Fruit fly (Drosophila melanogaster) whole organism, embryonic: ENCODE data around the gene Dpm3.

Source experiments
- Bdp1 ChIP-seq: fragments of 200-800 bp; sonication (Bioruptor generic); optimal IDR thresholded peaks from 3 replicates; lab custom pipeline; 2016; ENCODE audit warnings: missing biosample characterization, missing genetic modification characterization
- CG14965 ChIP-seq: fragments of 200-800 bp; sonication (Bioruptor generic); optimal IDR thresholded peaks from 2 replicates; lab custom pipeline; 2016; ENCODE audit warnings: missing biosample characterization, missing genetic modification characterization, borderline replicate concordance
- CG15269 ChIP-seq: fragments of 200-800 bp; sonication (Bioruptor generic); optimal IDR thresholded peaks from 2 replicates; lab custom pipeline; 2018; ENCODE audit warnings: missing biosample characterization, mild to moderate bottlenecking, missing genetic modification characterization, moderate library complexity
- CG17359 ChIP-seq: fragments of 200-800 bp; sonication (Bioruptor generic); optimal IDR thresholded peaks from 3 replicates; lab custom pipeline; 2018; ENCODE audit warnings: missing biosample characterization, mild to moderate bottlenecking, missing genetic modification characterization, moderate library complexity
- CG1792 ChIP-seq: fragments of 200-800 bp; sonication (Bioruptor generic); optimal IDR thresholded peaks from 2 replicates; lab custom pipeline; 2016; ENCODE audit warnings: missing biosample characterization, missing genetic modification characterization
- CG2712 ChIP-seq: fragments of 200-800 bp; optimal IDR thresholded peaks from 3 replicates; lab custom pipeline; 2019; ENCODE audit warnings: missing biosample characterization, mild to moderate bottlenecking, missing genetic modification characterization, moderate library complexity
- CG3065 ChIP-seq: fragments of 200-800 bp; sonication (Bioruptor generic); optimal IDR thresholded peaks from 2 replicates; lab custom pipeline; 2016; ENCODE audit warnings: missing biosample characterization, missing genetic modification characterization
- CG43689 ChIP-seq: fragments of 200-800 bp; sonication (Bioruptor generic); IDR thresholded peaks from 2 replicates; pipeline ENCODE4 v1.3.6; 2022; ENCODE audit warnings: missing biosample characterization, missing genetic modification characterization
- CG6765 ChIP-seq: fragments of 200-800 bp; sonication (Bioruptor generic); optimal IDR thresholded peaks from 3 replicates; lab custom pipeline; 2017; ENCODE audit warnings: missing biosample characterization, mild to moderate bottlenecking, missing genetic modification characterization
- CG7372 ChIP-seq: fragments of 200-800 bp; sonication (Bioruptor generic); IDR thresholded peaks from 2 replicates; pipeline ENCODE4 v1.3.6; 2022; ENCODE audit warnings: missing biosample characterization, missing genetic modification characterization
- CG9437 ChIP-seq: fragments of 200-800 bp; sonication (Bioruptor generic); optimal IDR thresholded peaks from 2 replicates; lab custom pipeline; 2018; ENCODE audit warnings: missing biosample characterization, mild to moderate bottlenecking, missing genetic modification characterization
- CG9609 ChIP-seq: fragments of 200-800 bp; sonication (Bioruptor generic); optimal IDR thresholded peaks from 3 replicates; lab custom pipeline; 2016; ENCODE audit warnings: missing biosample characterization, missing genetic modification characterization
- CoRest ChIP-seq: fragments of 200-800 bp; sonication (Bioruptor generic); optimal IDR thresholded peaks from 3 replicates; lab custom pipeline; 2018; ENCODE audit warnings: missing biosample characterization, mild to moderate bottlenecking, missing genetic modification characterization, moderate library complexity
- Dek ChIP-seq: fragments of 200-800 bp; sonication (Bioruptor generic); optimal IDR thresholded peaks from 3 replicates; lab custom pipeline; 2019; ENCODE audit warnings: missing biosample characterization, mild to moderate bottlenecking, missing genetic modification characterization, moderate library complexity
- Dp ChIP-seq: fragments of 200-800 bp; sonication (Bioruptor generic); optimal IDR thresholded peaks from 2 replicates; lab custom pipeline; 2018; ENCODE audit warnings: missing biosample characterization, mild to moderate bottlenecking, missing genetic modification characterization, moderate library complexity
- Ets65A ChIP-seq: fragments of 200-800 bp; sonication (Bioruptor generic); peaks from one replicate; lab custom pipeline; 2016; ENCODE audit warnings: missing biosample characterization, missing genetic modification characterization
- Gsc ChIP-seq: fragments of 200-800 bp; sonication (Bioruptor generic); IDR thresholded peaks from 2 replicates; pipeline ENCODE4 v1.3.6; 2022; ENCODE audit warnings: missing biosample characterization, missing genetic modification characterization
- HLH4C ChIP-seq: fragments of 200-800 bp; sonication (Bioruptor generic); IDR thresholded peaks from 3 replicates; pipeline ENCODE4 v1.3.6; 2022; ENCODE audit warnings: missing biosample characterization, missing genetic modification characterization; ENCODE audit not compliant: partially characterized antibody
- Hsf ChIP-seq: fragments of 200-800 bp; sonication (Bioruptor generic); optimal IDR thresholded peaks from 3 replicates; lab custom pipeline; 2016; ENCODE audit warnings: missing biosample characterization, missing genetic modification characterization
- Med ChIP-seq: fragments of 200-800 bp; sonication (Bioruptor generic); peaks from one replicate; lab custom pipeline; 2016; ENCODE audit warnings: missing biosample characterization, missing genetic modification characterization, mild to moderate bottlenecking, inconsistent platforms, moderate library complexity
- NK7.1 ChIP-seq: fragments of 200-800 bp; sonication (Bioruptor generic); optimal IDR thresholded peaks from 3 replicates; lab custom pipeline; 2016; ENCODE audit warnings: missing biosample characterization, missing genetic modification characterization
- Opbp ChIP-seq: fragments of 200-800 bp; sonication (Bioruptor generic); IDR thresholded peaks from 3 replicates; pipeline ENCODE4 v1.3.6; 2022; ENCODE audit warnings: missing biosample characterization, missing genetic modification characterization; ENCODE audit not compliant: partially characterized antibody
- Ravus ChIP-seq: fragments of 200-800 bp; sonication (Bioruptor generic); IDR thresholded peaks from 2 replicates; pipeline ENCODE4 v1.3.6; 2022; ENCODE audit warnings: missing biosample characterization, missing genetic modification characterization
- Spps ChIP-seq: fragments of 200-800 bp; sonication (Bioruptor generic); optimal IDR thresholded peaks from 2 replicates; lab custom pipeline; 2018; ENCODE audit warnings: missing biosample characterization, mild to moderate bottlenecking, missing genetic modification characterization
- Stat92E ChIP-seq, 3 experiments: fragments of >200 bp in 2 of 3; fragments of 200-800 bp in 1 of 3; sonication (Bioruptor generic) in 1 of 3; optimal IDR thresholded peaks; 2 replicates each; lab custom pipeline; 2017 to 2019; ENCODE audit warnings: missing biosample characterization in 3 of 3, missing genetic modification characterization in 3 of 3, mild to moderate bottlenecking in 1 of 3, moderate library complexity in 1 of 3
- abd-A ChIP-seq: fragments of 200-800 bp; sonication (Bioruptor generic); optimal IDR thresholded peaks from 3 replicates; lab custom pipeline; 2019; ENCODE audit warnings: missing biosample characterization, mild to moderate bottlenecking, missing genetic modification characterization, moderate library complexity
- eve ChIP-seq, 2 experiments: fragments of >200 bp; optimal IDR thresholded peaks; 2 replicates each; lab custom pipeline; 2017; ENCODE audit warnings: missing biosample characterization in 2 of 2, missing genetic modification characterization in 2 of 2
- gce ChIP-seq: fragments of 200-800 bp; sonication (Bioruptor generic); IDR thresholded peaks from 3 replicates; pipeline ENCODE4 v1.3.6; 2022; ENCODE audit warnings: missing biosample characterization, missing genetic modification characterization
- kay ChIP-seq: fragments of 200-800 bp; sonication (Bioruptor generic); optimal IDR thresholded peaks from 2 replicates; lab custom pipeline; 2016; ENCODE audit warnings: missing biosample characterization, missing genetic modification characterization
- mirr ChIP-seq: fragments of 200-800 bp; sonication (Bioruptor generic); optimal IDR thresholded peaks from 3 replicates; lab custom pipeline; 2018; ENCODE audit warnings: missing biosample characterization, mild to moderate bottlenecking, missing genetic modification characterization
- oc ChIP-seq: fragments of 200-800 bp; sonication (Bioruptor generic); optimal IDR thresholded peaks from 2 replicates; lab custom pipeline; 2018; ENCODE audit warnings: missing biosample characterization, mild to moderate bottlenecking, missing genetic modification characterization, moderate library complexity
- scrt ChIP-seq: fragments of 200-800 bp; sonication (Bioruptor generic); optimal IDR thresholded peaks from 2 replicates; lab custom pipeline; 2018; ENCODE audit warnings: missing biosample characterization, mild to moderate bottlenecking, missing genetic modification characterization, moderate library complexity
- sens ChIP-seq: fragments of 200-800 bp; sonication (Bioruptor generic); peaks from one replicate; lab custom pipeline; 2016; ENCODE audit warnings: missing biosample characterization, missing genetic modification characterization

The Dpm3 gene

DNA sequence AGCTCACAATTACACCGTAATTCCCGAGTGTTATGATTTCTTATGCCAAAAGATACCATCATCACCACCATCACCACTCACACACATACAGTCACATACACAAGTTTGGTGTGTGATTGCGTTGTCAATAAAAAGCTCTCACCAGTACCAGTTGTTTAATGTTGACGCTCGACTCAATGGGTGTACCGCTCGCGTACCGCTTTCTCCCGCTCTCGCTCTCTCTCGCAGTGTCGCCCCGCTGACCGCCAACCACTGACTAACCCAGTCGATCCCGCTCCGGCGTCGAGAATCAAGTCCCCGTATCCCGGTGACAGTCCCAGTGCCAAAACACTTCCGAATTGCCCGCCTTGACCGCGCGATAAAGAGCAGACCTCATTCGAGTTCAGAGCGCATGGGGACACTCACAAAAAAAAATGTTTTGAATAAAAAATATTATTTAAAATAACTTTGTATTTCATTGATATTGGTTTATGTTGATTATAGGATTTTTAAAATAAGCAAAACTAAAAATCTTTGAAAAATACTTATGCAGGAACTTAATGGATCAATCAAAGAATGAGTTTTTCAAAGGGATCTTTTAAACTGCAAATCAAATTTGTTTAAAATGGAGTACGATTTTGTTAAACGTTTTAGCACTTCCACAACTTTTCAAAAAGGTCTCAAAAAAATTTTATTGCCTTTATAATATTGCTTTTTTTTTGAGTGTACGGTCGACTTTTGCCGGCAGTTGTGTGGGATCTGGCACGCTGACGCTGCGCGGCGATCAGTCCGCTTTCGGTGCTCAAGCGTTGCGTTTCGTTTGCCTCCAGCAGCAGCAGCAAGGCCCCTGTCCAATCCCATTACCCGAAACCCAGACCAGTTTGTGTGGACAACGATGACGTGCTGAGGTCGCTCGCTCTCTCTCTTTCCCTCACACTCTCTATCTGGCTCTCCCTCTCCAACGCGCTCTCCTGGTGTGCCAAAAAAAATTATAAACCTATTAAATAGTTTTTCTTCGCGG, 38.4 kb downstream of the Dpm3 start, which contains the start of gene Dic1 (continued):
- peak; percentile 70; the same call in 1 of the 2 replicates for TF ChIP-seq CG43689
- peak; percentile 89 for TF ChIP-seq CG9609 (GFP tag; lab: Kevin White, UChicago)
- TF ChIP-seq CoRest (tag; lab: Kevin White, UChicago), result peak; percentile 99
- TF ChIP-seq Dek, result peak; percentile 96
- no peak for TF ChIP-seq CG14965
- TF ChIP-seq scrt (GFP tag; lab: Kevin White, UChicago), result peak; percentile 96
- TF ChIP-seq Spps (tag; lab: Kevin White, UChicago), result peak; percentile 97

DNA sequence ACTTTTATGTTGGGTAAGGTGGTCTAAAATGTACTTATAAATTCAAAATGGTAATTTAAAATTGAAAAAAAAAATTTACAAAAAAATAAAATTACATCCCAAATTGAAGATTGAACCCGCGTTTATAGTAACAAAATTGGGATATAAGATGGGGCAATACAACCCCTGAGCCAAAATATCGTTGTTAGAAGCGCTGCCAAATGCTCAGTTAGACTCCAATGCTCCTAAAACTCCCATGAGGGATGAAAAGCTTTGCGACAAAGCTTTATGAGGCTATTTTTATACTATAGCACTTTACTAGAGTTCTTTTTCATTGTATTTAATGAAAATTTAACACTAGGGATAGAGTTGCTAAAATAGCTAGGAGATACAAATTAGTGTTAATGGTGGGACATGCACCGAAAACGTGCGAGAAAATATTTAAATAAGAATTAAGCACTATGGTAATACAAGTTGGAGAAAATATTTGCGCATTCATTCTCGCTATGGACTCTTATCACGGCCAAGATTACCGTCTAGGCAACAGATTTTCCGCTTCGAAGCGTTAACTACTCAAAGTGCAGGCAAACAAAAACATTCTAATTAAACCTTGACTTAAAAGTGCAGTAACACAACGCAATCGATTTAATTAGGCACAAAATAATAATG, 39.4 kb downstream of the Dpm3 start:
- TF ChIP-seq eve (GFP tag; optimal IDR thresholded peaks at IDR 0.05; lab: Kevin White, UChicago) (peak in 1 of 2 experiments; percentile 80), Med (GFP tag; lab: Kevin White, UChicago) (peak; percentile 23), Dek (no peak), CG2712 (tag; lab: Kevin White, UChicago) (no peak), HLH4C (GFP tag; lab: Robert Waterston, UW) (0 out of 3 replicates have a peak, but pooled peaks have one; percentile 44), Bdp1 (peak; percentile 96)

DNA sequence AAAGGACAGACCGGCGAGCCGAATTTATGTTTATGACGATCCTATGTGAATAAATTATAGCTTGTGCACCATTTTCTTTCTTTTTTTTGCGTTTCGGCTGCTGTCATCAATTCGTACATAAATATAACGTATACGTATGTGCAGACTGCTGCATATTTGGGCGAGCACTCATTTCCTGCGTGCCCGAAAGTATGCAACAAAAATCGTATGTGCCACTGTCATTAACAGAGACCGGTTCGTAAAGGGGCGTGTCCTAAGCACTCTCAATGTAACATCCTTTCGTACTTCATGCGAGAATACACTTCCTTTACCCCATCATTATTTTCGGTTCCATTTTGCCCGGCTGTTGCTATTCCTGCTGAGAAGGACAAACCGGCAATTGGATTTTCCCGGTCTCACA, 42.7 kb downstream of the Dpm3 start:
- TF ChIP-seq CG3065 (GFP tag; lab: Kevin White, UChicago), result peak; percentile 30
- no peak for TF ChIP-seq oc
- no peak for TF ChIP-seq NK7.1 (GFP tag; lab: Kevin White, UChicago)
- no peak for TF ChIP-seq Dp (GFP tag; lab: Kevin White, UChicago)
- no peak for TF ChIP-seq CG15269 (tag; lab: Kevin White, UChicago)
- TF ChIP-seq CG17359 (tag; lab: Kevin White, UChicago), result no peak
- TF ChIP-seq Stat92E (GFP tag; optimal IDR thresholded peaks at IDR 0.05; lab: Kevin White, UChicago), result no peak
- peak; percentile 60; the same call in 1 of the 2 replicates for TF ChIP-seq CG7372 (GFP tag; lab: Robert Waterston, UW)
- TF ChIP-seq Hsf (GFP tag; lab: Kevin White, UChicago), result no peak
- peak; percentile 61 for TF ChIP-seq Med (GFP tag; lab: Kevin White, UChicago)
- TF ChIP-seq mirr, result no peak
- TF ChIP-seq CG1792 (GFP tag; lab: Kevin White, UChicago), result no peak
- TF ChIP-seq Opbp (GFP tag; lab: Robert Waterston, UW), result no peak
- no peak for TF ChIP-seq gce (GFP tag; lab: Robert Waterston, UW)
- TF ChIP-seq CG9437 (GFP tag; lab: Kevin White, UChicago), result peak; percentile 20
- no peak for TF ChIP-seq Gsc (GFP tag; lab: Robert Waterston, UW)
- peak; percentile 51 for TF ChIP-seq sens (GFP tag; lab: Kevin White, UChicago)

DNA sequence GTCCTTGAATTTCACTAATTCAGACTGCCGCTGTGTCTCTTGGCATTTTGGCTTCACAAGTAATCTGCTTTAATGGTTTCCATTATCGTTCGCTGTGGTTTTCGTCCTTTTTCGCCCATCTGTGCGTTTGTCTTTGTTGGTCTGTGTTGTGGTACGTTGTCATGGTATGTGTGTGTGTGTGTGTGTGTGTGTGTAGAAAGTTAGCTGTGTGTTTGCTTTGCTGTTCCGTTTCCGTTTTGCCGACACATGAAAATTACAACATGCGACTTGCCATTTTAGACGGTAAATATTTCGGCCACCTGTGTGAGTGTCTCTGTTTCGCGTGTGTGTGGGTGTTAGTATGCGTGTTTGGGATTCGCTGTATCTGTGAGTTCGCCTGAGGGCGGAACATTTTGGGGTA, 45.9 kb downstream of the Dpm3 start:
- peak; percentile 70 for TF ChIP-seq scrt (GFP tag; lab: Kevin White, UChicago)
- no peak for TF ChIP-seq kay (GFP tag; lab: Kevin White, UChicago)
- TF ChIP-seq Ets65A, result peak; percentile 80
- no peak for TF ChIP-seq CG6765 (GFP tag; lab: Kevin White, UChicago)
- peak; percentile 34 for TF ChIP-seq abd-A (tag; lab: Kevin White, UChicago)
- TF ChIP-seq Ravus (GFP tag; lab: Robert Waterston, UW), result no peak
